Fruit fly (Drosophila melanogaster) whole organism, embryonic: ENCODE results near the gene CG33668.

Experiments
- Ada2b ChIP-seq: fragments of 200-800 bp; sonication (Bioruptor generic); IDR thresholded peaks from 2 replicates; pipeline ENCODE4 v1.3.6; 2022; ENCODE audit warnings: missing biosample characterization, missing genetic modification characterization
- Aef1 ChIP-seq: fragments of 200-800 bp; sonication (Bioruptor generic); IDR thresholded peaks from 3 replicates; pipeline ENCODE4 v1.3.6; 2022; ENCODE audit warnings: missing biosample characterization, missing genetic modification characterization
- Bgb ChIP-seq: fragments of 200-800 bp; sonication (Bioruptor generic); IDR thresholded peaks from 2 replicates; pipeline ENCODE4 v1.3.6; 2022; ENCODE audit warnings: missing biosample characterization, missing genetic modification characterization; ENCODE audit not compliant: partially characterized antibody
- CG1024 ChIP-seq: fragments of 200-800 bp; sonication (Bioruptor generic); IDR thresholded peaks from 2 replicates; pipeline ENCODE4 v1.3.6; 2022; ENCODE audit warnings: missing biosample characterization, missing genetic modification characterization
- CG10267 ChIP-seq: fragments of 200-800 bp; sonication (Bioruptor generic); optimal IDR thresholded peaks from 2 replicates; lab custom pipeline; 2018; ENCODE audit warnings: missing biosample characterization, mild to moderate bottlenecking, missing genetic modification characterization, moderate library complexity
- CG10366 ChIP-seq: fragments of 200-800 bp; sonication (Bioruptor generic); IDR thresholded peaks from 2 replicates; pipeline ENCODE4 v1.3.6; 2022; ENCODE audit warnings: missing biosample characterization, missing genetic modification characterization
- CG10959 ChIP-seq: fragments of 200-800 bp; sonication (Bioruptor generic); IDR thresholded peaks from 2 replicates; pipeline ENCODE4 v1.3.6; 2022; ENCODE audit warnings: missing biosample characterization, missing genetic modification characterization
- CG11504 ChIP-seq: fragments of 200-800 bp; sonication (Bioruptor generic); optimal IDR thresholded peaks from 3 replicates; lab custom pipeline; 2019; ENCODE audit warnings: missing biosample characterization, mild to moderate bottlenecking, missing genetic modification characterization, moderate library complexity
- CG12155 ChIP-seq: fragments of 200-800 bp; sonication (Bioruptor generic); optimal IDR thresholded peaks from 3 replicates; lab custom pipeline; 2016; ENCODE audit warnings: missing biosample characterization, missing genetic modification characterization
- CG12236 ChIP-seq: fragments of 200-800 bp; sonication (Bioruptor generic); optimal IDR thresholded peaks from 2 replicates; lab custom pipeline; 2016; ENCODE audit warnings: missing biosample characterization, missing genetic modification characterization
- CG14014 ChIP-seq: fragments of 200-800 bp; sonication (Bioruptor generic); IDR thresholded peaks from 2 replicates; pipeline ENCODE4 v1.3.6; 2022; ENCODE audit warnings: missing biosample characterization, missing genetic modification characterization
- CG15514 ChIP-seq: fragments of 200-800 bp; sonication (Bioruptor generic); optimal IDR thresholded peaks from 3 replicates; lab custom pipeline; 2017; ENCODE audit warnings: missing biosample characterization, missing genetic modification characterization, mild to moderate bottlenecking, moderate library complexity, missing genetic modification reagents
- CG15601 ChIP-seq: fragments of 200-800 bp; sonication (Bioruptor generic); optimal IDR thresholded peaks from 3 replicates; lab custom pipeline; 2019; ENCODE audit warnings: missing biosample characterization, mild to moderate bottlenecking, missing genetic modification characterization, moderate library complexity
- CG31388 ChIP-seq: fragments of 200-800 bp; sonication (Bioruptor generic); optimal IDR thresholded peaks from 2 replicates; lab custom pipeline; 2016; ENCODE audit warnings: missing biosample characterization, missing genetic modification characterization
- CG31441 ChIP-seq: fragments of 200-800 bp; sonication (Bioruptor generic); IDR thresholded peaks from 2 replicates; pipeline ENCODE4 v1.3.6; 2022; ENCODE audit warnings: missing biosample characterization, missing genetic modification characterization
- CG3163 ChIP-seq: fragments of 200-800 bp; sonication (Bioruptor generic); optimal IDR thresholded peaks from 3 replicates; lab custom pipeline; 2016; ENCODE audit warnings: missing biosample characterization, missing genetic modification characterization
- CG32772 ChIP-seq: fragments of 200-800 bp; sonication (Bioruptor generic); IDR thresholded peaks from 2 replicates; pipeline ENCODE4 v1.3.6; 2022; ENCODE audit warnings: missing biosample characterization, missing genetic modification characterization
- CG3407 ChIP-seq: fragments of 200-800 bp; sonication (Bioruptor generic); optimal IDR thresholded peaks from 2 replicates; lab custom pipeline; 2018; ENCODE audit warnings: missing biosample characterization, mild to moderate bottlenecking, missing genetic modification characterization
- CG6175 ChIP-seq: fragments of 200-800 bp; sonication (Bioruptor generic); IDR thresholded peaks from 3 replicates; pipeline ENCODE4 v1.3.6; 2022; ENCODE audit warnings: missing biosample characterization, missing genetic modification characterization
- CG6854 ChIP-seq: fragments of 200-800 bp; sonication (Bioruptor generic); optimal IDR thresholded peaks from 3 replicates; lab custom pipeline; 2017; ENCODE audit warnings: missing biosample characterization, mild to moderate bottlenecking, missing genetic modification characterization
- CG8944 ChIP-seq: fragments of 200-800 bp; sonication (Bioruptor generic); optimal IDR thresholded peaks from 3 replicates; lab custom pipeline; 2016; ENCODE audit warnings: missing biosample characterization, missing genetic modification characterization
- Dfd ChIP-seq, 2 experiments: fragments of >200 bp; optimal IDR thresholded peaks; 2 replicates each; lab custom pipeline; 2017; ENCODE audit warnings: missing biosample characterization in 2 of 2, missing genetic modification characterization in 2 of 2
- Dip3 ChIP-seq: fragments of 200-800 bp; sonication (Bioruptor generic); optimal IDR thresholded peaks from 3 replicates; lab custom pipeline; 2016; ENCODE audit warnings: missing biosample characterization, missing genetic modification characterization
- Gsc ChIP-seq: fragments of 200-800 bp; sonication (Bioruptor generic); IDR thresholded peaks from 2 replicates; pipeline ENCODE4 v1.3.6; 2022; ENCODE audit warnings: missing biosample characterization, missing genetic modification characterization
- Oli ChIP-seq: fragments of 200-800 bp; sonication (Bioruptor generic); optimal IDR thresholded peaks from 2 replicates; lab custom pipeline; 2018; ENCODE audit warnings: missing biosample characterization, mild to moderate bottlenecking, missing genetic modification characterization, moderate library complexity
- Ravus ChIP-seq: fragments of 200-800 bp; sonication (Bioruptor generic); IDR thresholded peaks from 2 replicates; pipeline ENCODE4 v1.3.6; 2022; ENCODE audit warnings: missing biosample characterization, missing genetic modification characterization
- Rx ChIP-seq: fragments of 200-800 bp; sonication (Bioruptor generic); IDR thresholded peaks from 2 replicates; pipeline ENCODE4 v1.3.6; 2022; ENCODE audit warnings: missing biosample characterization, missing genetic modification characterization
- Sox102F ChIP-seq: fragments of 200-800 bp; sonication (Bioruptor generic); optimal IDR thresholded peaks from 2 replicates; lab custom pipeline; 2018; ENCODE audit warnings: missing biosample characterization, mild to moderate bottlenecking, missing genetic modification characterization, moderate library complexity
- Spps ChIP-seq: fragments of 200-800 bp; sonication (Bioruptor generic); optimal IDR thresholded peaks from 2 replicates; lab custom pipeline; 2018; ENCODE audit warnings: missing biosample characterization, mild to moderate bottlenecking, missing genetic modification characterization
- Taf1 ChIP-seq: fragments of 200-800 bp; sonication (Bioruptor generic); IDR thresholded peaks from 2 replicates; pipeline ENCODE4 v1.3.6; 2022; ENCODE audit warnings: missing biosample characterization, missing genetic modification characterization
- bcd ChIP-seq: fragments of 200-800 bp; sonication (Bioruptor generic); optimal IDR thresholded peaks from 2 replicates; lab custom pipeline; 2017; ENCODE audit warnings: missing biosample characterization, mild to moderate bottlenecking, missing genetic modification characterization
- ci ChIP-seq: fragments of 200-800 bp; sonication (Bioruptor generic); IDR thresholded peaks from 3 replicates; pipeline ENCODE4 v1.3.6; 2022; ENCODE audit warnings: missing biosample characterization, missing genetic modification characterization
- danr ChIP-seq: fragments of 200-800 bp; sonication (Bioruptor generic); IDR thresholded peaks from 2 replicates; pipeline ENCODE4 v1.3.6; 2022; ENCODE audit warnings: missing biosample characterization, missing genetic modification characterization
- fru ChIP-seq: fragments of >200 bp; optimal IDR thresholded peaks from 2 replicates; lab custom pipeline; 2017
- gem ChIP-seq: fragments of 200-800 bp; sonication (Bioruptor generic); optimal IDR thresholded peaks from 2 replicates; lab custom pipeline; 2019; ENCODE audit warnings: missing biosample characterization, mild to moderate bottlenecking, missing genetic modification characterization, moderate library complexity
- inv ChIP-seq: fragments of 200-800 bp; sonication (Bioruptor generic); IDR thresholded peaks from 2 replicates; pipeline ENCODE4 v1.3.6; 2022; ENCODE audit warnings: missing biosample characterization, missing genetic modification characterization; ENCODE audit not compliant: partially characterized antibody
- jigr1 ChIP-seq: fragments of 200-800 bp; sonication (Bioruptor generic); IDR thresholded peaks from 3 replicates; pipeline ENCODE4 v1.3.6; 2022; ENCODE audit warnings: missing biosample characterization, missing genetic modification characterization
- lab ChIP-seq: fragments of 200-800 bp; sonication (Bioruptor generic); optimal IDR thresholded peaks from 3 replicates; lab custom pipeline; 2017; ENCODE audit warnings: missing biosample characterization, missing genetic modification characterization, mild to moderate bottlenecking, moderate library complexity, missing genetic modification reagents
- mld ChIP-seq: fragments of 200-800 bp; sonication (Bioruptor generic); IDR thresholded peaks from 3 replicates; pipeline ENCODE4 v1.3.6; 2022; ENCODE audit warnings: missing biosample characterization, missing genetic modification characterization; ENCODE audit not compliant: partially characterized antibody
- otp ChIP-seq: fragments of 200-800 bp; sonication (Bioruptor generic); IDR thresholded peaks from 3 replicates; pipeline ENCODE4, ENCODE4 v1.3.6; 2022; ENCODE audit warnings: missing biosample characterization, missing genetic modification characterization
- pfk ChIP-seq: fragments of 200-800 bp; sonication (Bioruptor generic); optimal IDR thresholded peaks from 2 replicates; lab custom pipeline; 2018; ENCODE audit warnings: missing biosample characterization, mild to moderate bottlenecking, missing genetic modification characterization, moderate library complexity
- row ChIP-seq: fragments of 200-800 bp; sonication (Bioruptor generic); IDR thresholded peaks from 3 replicates; pipeline ENCODE4 v1.3.6; 2022; ENCODE audit warnings: missing biosample characterization, missing genetic modification characterization
- scrt ChIP-seq: fragments of 200-800 bp; sonication (Bioruptor generic); optimal IDR thresholded peaks from 2 replicates; lab custom pipeline; 2018; ENCODE audit warnings: missing biosample characterization, mild to moderate bottlenecking, missing genetic modification characterization, moderate library complexity
- sd ChIP-seq: fragments of 200-800 bp; sonication (Bioruptor generic); optimal IDR thresholded peaks from 3 replicates; lab custom pipeline; 2018; ENCODE audit warnings: missing biosample characterization, mild to moderate bottlenecking, missing genetic modification characterization, moderate library complexity
- slbo ChIP-seq: fragments of 200-800 bp; sonication (Bioruptor generic); IDR thresholded peaks from 2 replicates; pipeline ENCODE4 v1.3.6; 2022; ENCODE audit warnings: missing biosample characterization, missing genetic modification characterization
- so ChIP-seq: fragments of 200-800 bp; sonication (Bioruptor generic); IDR thresholded peaks from 3 replicates; pipeline ENCODE4 v1.3.6; 2022; ENCODE audit warnings: missing biosample characterization, missing genetic modification characterization
- sob ChIP-seq: fragments of 200-800 bp; sonication (Bioruptor generic); IDR thresholded peaks from 2 replicates; pipeline ENCODE4 v1.3.6; 2022; ENCODE audit warnings: missing biosample characterization, missing genetic modification characterization
- tgo ChIP-seq: fragments of 200-800 bp; sonication (Bioruptor generic); IDR thresholded peaks from 3 replicates; pipeline ENCODE4 v1.3.6; 2022; ENCODE audit warnings: missing biosample characterization, missing genetic modification characterization
- wdn ChIP-seq: fragments of 200-800 bp; sonication (Bioruptor generic); IDR thresholded peaks from 2 replicates; pipeline ENCODE4 v1.3.6; 2022; ENCODE audit warnings: missing biosample characterization, missing genetic modification characterization
- zfh1 ChIP-seq: fragments of 200-800 bp; sonication (Bioruptor generic); IDR thresholded peaks from 3 replicates; pipeline ENCODE4 v1.3.6; 2022; ENCODE audit warnings: missing biosample characterization, missing genetic modification characterization
- zfh2 ChIP-seq: fragments of 200-800 bp; sonication (Bioruptor generic); optimal IDR thresholded peaks from 2 replicates; lab custom pipeline; 2016; ENCODE audit warnings: missing biosample characterization, missing genetic modification characterization

Gene CG33668

dm6 chrX:6439495-6439894, 20.3 kb upstream of the CG33668 start (continued):
- TF ChIP-seq CG10959 (GFP tag; lab: Robert Waterston, UW) (no peak), CG1024 (GFP tag; lab: Robert Waterston, UW) (peak; percentile 51; the same call in 1 of the 2 replicates), Rx (GFP tag; lab: Robert Waterston, UW) (peak; percentile 41; the same call in 1 of the 2 replicates), pfk (GFP tag; lab: Kevin White, UChicago) (no peak), Ada2b (GFP tag; lab: Robert Waterston, UW) (peak; percentile 80), row (GFP tag; lab: Robert Waterston, UW) (peak; percentile 71), CG10366 (GFP tag; lab: Robert Waterston, UW) (peak; percentile 16; the same call in 1 of the 2 replicates), Bgb (GFP tag; lab: Robert Waterston, UW) (no peak), zfh2 (GFP tag; lab: Kevin White, UChicago) (no peak), jigr1 (GFP tag; lab: Robert Waterston, UW) (0 out of 3 replicates have a peak, but pooled peaks have one; percentile 43), Dfd (GFP tag; optimal IDR thresholded peaks at IDR 0.05; lab: Kevin White, UChicago) (no peak), slbo (GFP tag; lab: Robert Waterston, UW) (peak; percentile 50; the same call in 1 of the 2 replicates), Taf1 (GFP tag; lab: Robert Waterston, UW) (peak; percentile 23; the same call in 1 of the 2 replicates), Dip3 (GFP tag; lab: Kevin White, UChicago) (no peak), Aef1 (GFP tag; lab: Robert Waterston, UW) (peak; percentile 66), otp (GFP tag; lab: Robert Waterston, UW) (peak; percentile 50; the same call in 1 of the 3 replicates), ci (GFP tag; lab: Robert Waterston, UW) (0 out of 3 replicates have a peak, but pooled peaks have one; percentile 35), wdn (GFP tag; lab: Robert Waterston, UW) (0 out of 2 replicates have a peak, but pooled peaks have one; percentile 30), CG10267 (tag; lab: Kevin White, UChicago) (no peak), mld (GFP tag; lab: Robert Waterston, UW) (no peak), CG3407 (GFP tag; lab: Kevin White, UChicago) (no peak), bcd (GFP tag; lab: Kevin White, UChicago) (peak; percentile 17), so (GFP tag; lab: Robert Waterston, UW) (peak; percentile 59; the same call in 1 of the 3 replicates), CG14014 (peak; percentile 78), CG15514 (GFP tag; lab: Kevin White, UChicago) (peak; percentile 52), sd (no peak), CG31388 (no peak), Gsc (GFP tag; lab: Robert Waterston, UW) (0 out of 2 replicates have a peak, but pooled peaks have one; percentile 25), CG6854 (GFP tag; lab: Kevin White, UChicago) (peak; percentile 25), fru (lab: Kevin White, UChicago) (no peak), lab (GFP tag; lab: Kevin White, UChicago) (peak; percentile 87), sob (GFP tag; lab: Robert Waterston, UW) (peak; percentile 71), danr (GFP tag; lab: Robert Waterston, UW) (0 out of 2 replicates have a peak, but pooled peaks have one; percentile 25), zfh1 (GFP tag; lab: Robert Waterston, UW) (peak; percentile 62), CG12155 (no peak), Sox102F (peak; percentile 3), CG12236 (no peak), CG32772 (peak; percentile 55), CG15601 (no peak), CG3163 (GFP tag; lab: Kevin White, UChicago) (no peak), CG11504 (tag; lab: Kevin White, UChicago) (peak; percentile 49), Oli (tag; lab: Kevin White, UChicago) (peak; percentile 1), CG6175 (GFP tag; lab: Robert Waterston, UW) (0 out of 3 replicates have a peak, but pooled peaks have one; percentile 31), tgo (GFP tag; lab: Robert Waterston, UW) (peak; percentile 40; the same call in 2 of the 3 replicates), inv (GFP tag; lab: Robert Waterston, UW) (no peak), gem (tag; lab: Kevin White, UChicago) (peak; percentile 37), Spps (tag; lab: Kevin White, UChicago) (no peak), Ravus (GFP tag; lab: Robert Waterston, UW) (peak; percentile 8; the same call in 1 of the 2 replicates), scrt (GFP tag; lab: Kevin White, UChicago) (peak; percentile 48), CG8944 (GFP tag; lab: Kevin White, UChicago) (no peak), CG31441 (peak; percentile 36; the same call in 1 of the 2 replicates)
